Fruit fly (Drosophila melanogaster) whole organism, embryonic: Measurements from ENCODE around the gene NFAT.
A peak's percentile ranks its signal among the peaks of the same experiment; 100 is the strongest.

ENCODE experiments used
- ATbp ChIP-seq: fragments of 200-800 bp; sonication (Bioruptor generic); optimal IDR thresholded peaks from 2 replicates; lab custom pipeline; 2017; ENCODE audit warnings: missing biosample characterization, mild to moderate bottlenecking, missing genetic modification characterization, missing genetic modification reagents
- CG10147 ChIP-seq: fragments of 200-800 bp; sonication (Bioruptor generic); optimal IDR thresholded peaks from 2 replicates; lab custom pipeline; 2019; ENCODE audit warnings: missing biosample characterization, mild to moderate bottlenecking, missing genetic modification characterization, moderate library complexity
- CG10543 ChIP-seq: fragments of 200-800 bp; sonication (Bioruptor generic); optimal IDR thresholded peaks from 3 replicates; lab custom pipeline; 2017; ENCODE audit warnings: missing biosample characterization, mild to moderate bottlenecking, missing genetic modification characterization, moderate library complexity
- CG11085 ChIP-seq: fragments of 200-800 bp; sonication (Bioruptor generic); IDR thresholded peaks from 2 replicates; pipeline ENCODE4 v1.3.6; 2022; ENCODE audit warnings: missing biosample characterization, missing genetic modification characterization
- CG11247 ChIP-seq: fragments of 200-800 bp; sonication (Bioruptor generic); IDR thresholded peaks from 2 replicates; pipeline ENCODE4 v1.3.6; 2022; ENCODE audit warnings: missing biosample characterization, missing genetic modification characterization
- CG11695 ChIP-seq: fragments of 200-800 bp; sonication (Bioruptor generic); IDR thresholded peaks from 3 replicates; pipeline ENCODE4 v1.3.6; 2022; ENCODE audit warnings: missing biosample characterization, missing genetic modification characterization
- CG12659 ChIP-seq: fragments of 200-800 bp; sonication (Bioruptor generic); optimal IDR thresholded peaks from 3 replicates; lab custom pipeline; 2017; ENCODE audit warnings: mild to moderate bottlenecking, missing biosample characterization, missing genetic modification reagents, missing genetic modification characterization
- CG13123 ChIP-seq: fragments of 200-800 bp; sonication (Bioruptor generic); optimal IDR thresholded peaks from 2 replicates; lab custom pipeline; 2016; ENCODE audit warnings: missing biosample characterization, missing genetic modification characterization
- CG13424 ChIP-seq: fragments of 200-800 bp; sonication (Bioruptor generic); optimal IDR thresholded peaks from 2 replicates; lab custom pipeline; 2019; ENCODE audit warnings: missing biosample characterization, mild to moderate bottlenecking, missing genetic modification characterization, moderate library complexity
- CG15073 ChIP-seq: fragments of 200-800 bp; sonication (Bioruptor generic); optimal IDR thresholded peaks from 2 replicates; lab custom pipeline; 2016; ENCODE audit warnings: missing biosample characterization, missing genetic modification characterization
- CG15696 ChIP-seq: fragments of 200-800 bp; sonication (Bioruptor generic); optimal IDR thresholded peaks from 2 replicates; lab custom pipeline; 2019; ENCODE audit warnings: missing biosample characterization, mild to moderate bottlenecking, missing genetic modification characterization, moderate library complexity
- CG16779 ChIP-seq: fragments of 200-800 bp; sonication (Bioruptor generic); IDR thresholded peaks from 2 replicates; pipeline ENCODE4 v1.3.6; 2022; ENCODE audit warnings: missing biosample characterization, missing genetic modification characterization
- CG31441 ChIP-seq: fragments of 200-800 bp; sonication (Bioruptor generic); IDR thresholded peaks from 2 replicates; pipeline ENCODE4 v1.3.6; 2022; ENCODE audit warnings: missing biosample characterization, missing genetic modification characterization
- CG32767 ChIP-seq: fragments of 200-800 bp; sonication (Bioruptor generic); IDR thresholded peaks from 2 replicates; pipeline ENCODE4 v1.3.6; 2022; ENCODE audit warnings: missing biosample characterization, missing genetic modification characterization
- CG34376 ChIP-seq: fragments of 200-800 bp; sonication (Bioruptor generic); optimal IDR thresholded peaks from 2 replicates; lab custom pipeline; 2018; ENCODE audit warnings: missing biosample characterization, mild to moderate bottlenecking, missing genetic modification characterization
- CG6254 ChIP-seq: fragments of 200-800 bp; sonication (Bioruptor generic); optimal IDR thresholded peaks from 3 replicates; lab custom pipeline; 2017; ENCODE audit warnings: mild to moderate bottlenecking, missing biosample characterization, missing genetic modification reagents, missing genetic modification characterization
- CG6765 ChIP-seq: fragments of 200-800 bp; sonication (Bioruptor generic); optimal IDR thresholded peaks from 3 replicates; lab custom pipeline; 2017; ENCODE audit warnings: missing biosample characterization, mild to moderate bottlenecking, missing genetic modification characterization
- CG7928 ChIP-seq: fragments of 200-800 bp; sonication (Bioruptor generic); optimal IDR thresholded peaks from 2 replicates; lab custom pipeline; 2017; ENCODE audit warnings: missing biosample characterization, mild to moderate bottlenecking, missing genetic modification characterization
- CG8944 ChIP-seq: fragments of 200-800 bp; sonication (Bioruptor generic); optimal IDR thresholded peaks from 3 replicates; lab custom pipeline; 2016; ENCODE audit warnings: missing biosample characterization, missing genetic modification characterization
- CG9932 ChIP-seq: fragments of 200-800 bp; sonication (Bioruptor generic); IDR thresholded peaks from 2 replicates; pipeline ENCODE4 v1.3.6; 2022; ENCODE audit warnings: missing biosample characterization, missing genetic modification characterization
- Chrac-16 ChIP-seq: fragments of 200-800 bp; sonication (Bioruptor generic); optimal IDR thresholded peaks from 3 replicates; lab custom pipeline; 2016; ENCODE audit warnings: missing biosample characterization, missing genetic modification characterization
- Doc2 ChIP-seq: fragments of 200-800 bp; sonication (Bioruptor generic); IDR thresholded peaks from 2 replicates; pipeline ENCODE4 v1.3.6; 2022; ENCODE audit warnings: missing biosample characterization, missing genetic modification characterization
- E2f2 ChIP-seq: fragments of 200-800 bp; sonication (Bioruptor generic); IDR thresholded peaks from 2 replicates; pipeline ENCODE4 v1.3.6; 2022; ENCODE audit warnings: missing biosample characterization, missing genetic modification characterization
- ERR ChIP-seq: fragments of 200-800 bp; sonication (Bioruptor generic); optimal IDR thresholded peaks from 2 replicates; lab custom pipeline; 2016; ENCODE audit warnings: missing biosample characterization, missing genetic modification characterization
- Elba2 ChIP-seq: fragments of 200-800 bp; sonication (Bioruptor generic); optimal IDR thresholded peaks from 3 replicates; lab custom pipeline; 2016; ENCODE audit warnings: missing biosample characterization, missing genetic modification characterization
- Ets65A ChIP-seq: fragments of 200-800 bp; sonication (Bioruptor generic); peaks from one replicate; lab custom pipeline; 2016; ENCODE audit warnings: missing biosample characterization, missing genetic modification characterization
- Gug ChIP-seq: fragments of 200-800 bp; sonication (Bioruptor generic); IDR thresholded peaks from 4 replicates; pipeline ENCODE4 v1.3.6; 2022; ENCODE audit warnings: missing biosample characterization, missing genetic modification characterization
- Hsf ChIP-seq: fragments of 200-800 bp; sonication (Bioruptor generic); optimal IDR thresholded peaks from 3 replicates; lab custom pipeline; 2016; ENCODE audit warnings: missing biosample characterization, missing genetic modification characterization
- Jarid2 ChIP-seq: fragments of 200-800 bp; sonication (Bioruptor generic); optimal IDR thresholded peaks from 3 replicates; lab custom pipeline; 2017; ENCODE audit warnings: mild to moderate bottlenecking, missing biosample characterization, missing genetic modification reagents, missing genetic modification characterization
- Lim3 ChIP-seq: fragments of 200-800 bp; sonication (Bioruptor generic); IDR thresholded peaks from 2 replicates; pipeline ENCODE4 v1.3.6; 2022; ENCODE audit warnings: missing biosample characterization, missing genetic modification characterization
- Pdp1 ChIP-seq, 2 experiments: fragments of 200-800 bp; sonication (Bioruptor generic); optimal IDR thresholded peaks; 3 replicates each; lab custom pipeline; 2016; ENCODE audit warnings: missing biosample characterization in 2 of 2, missing genetic modification characterization in 2 of 2, mild to moderate bottlenecking in 1 of 2, moderate library complexity in 1 of 2
- Rx ChIP-seq: fragments of 200-800 bp; sonication (Bioruptor generic); IDR thresholded peaks from 2 replicates; pipeline ENCODE4 v1.3.6; 2022; ENCODE audit warnings: missing biosample characterization, missing genetic modification characterization
- Sox100B ChIP-seq: fragments of 200-800 bp; sonication (Bioruptor generic); optimal IDR thresholded peaks from 3 replicates; lab custom pipeline; 2018; ENCODE audit warnings: missing biosample characterization, mild to moderate bottlenecking, missing genetic modification characterization
- Usf ChIP-seq: fragments of 200-800 bp; sonication (Bioruptor generic); optimal IDR thresholded peaks from 2 replicates; lab custom pipeline; 2017; ENCODE audit warnings: missing genotype, missing biosample characterization, missing genetic modification characterization
- en ChIP-seq: fragments of 200-800 bp; sonication (Bioruptor generic); optimal IDR thresholded peaks from 2 replicates; lab custom pipeline; 2016; ENCODE audit warnings: missing biosample characterization, missing genetic modification characterization
- gce ChIP-seq: fragments of 200-800 bp; sonication (Bioruptor generic); IDR thresholded peaks from 3 replicates; pipeline ENCODE4 v1.3.6; 2022; ENCODE audit warnings: missing biosample characterization, missing genetic modification characterization
- gcm ChIP-seq: fragments of 200-800 bp; sonication (Bioruptor generic); optimal IDR thresholded peaks from 2 replicates; lab custom pipeline; 2019; ENCODE audit warnings: missing biosample characterization, mild to moderate bottlenecking, missing genetic modification characterization, moderate library complexity
- gsb ChIP-seq: fragments of 200-800 bp; sonication (Bioruptor generic); IDR thresholded peaks from 2 replicates; pipeline ENCODE4 v1.3.6; 2022; ENCODE audit warnings: missing biosample characterization, missing genetic modification characterization
- her ChIP-seq: fragments of 200-800 bp; sonication (Bioruptor generic); optimal IDR thresholded peaks from 2 replicates; lab custom pipeline; 2016; ENCODE audit warnings: missing biosample characterization, missing genetic modification characterization
- inv ChIP-seq: fragments of 200-800 bp; sonication (Bioruptor generic); IDR thresholded peaks from 2 replicates; pipeline ENCODE4 v1.3.6; 2022; ENCODE audit warnings: missing biosample characterization, missing genetic modification characterization; ENCODE audit not compliant: partially characterized antibody
- jing ChIP-seq: fragments of 200-800 bp; sonication (Bioruptor generic); optimal IDR thresholded peaks from 2 replicates; lab custom pipeline; 2018; ENCODE audit warnings: missing biosample characterization, mild to moderate bottlenecking, missing genetic modification characterization
- kay ChIP-seq: fragments of 200-800 bp; sonication (Bioruptor generic); optimal IDR thresholded peaks from 2 replicates; lab custom pipeline; 2016; ENCODE audit warnings: missing biosample characterization, missing genetic modification characterization
- luna ChIP-seq: fragments of 200-800 bp; sonication (Bioruptor generic); optimal IDR thresholded peaks from 2 replicates; lab custom pipeline; 2016; ENCODE audit warnings: missing biosample characterization, missing genetic modification characterization
- mam ChIP-seq: fragments of 200-800 bp; sonication (Bioruptor generic); optimal IDR thresholded peaks from 3 replicates; lab custom pipeline; 2016; ENCODE audit warnings: missing biosample characterization, missing genetic modification characterization
- otp ChIP-seq: fragments of 200-800 bp; sonication (Bioruptor generic); IDR thresholded peaks from 3 replicates; pipeline ENCODE4, ENCODE4 v1.3.6; 2022; ENCODE audit warnings: missing biosample characterization, missing genetic modification characterization
- prd ChIP-seq, 3 experiments: fragments of >200 bp in 2 of 3; fragments of 200-800 bp in 1 of 3; sonication (Bioruptor generic) in 1 of 3; optimal IDR thresholded peaks in 2 of 3; IDR thresholded peaks in 1 of 3; 2 replicates in 2 of 3; 3 replicates in 1 of 3; pipeline versions ENCODE4 v1.3.6 to Lab custom; 2017 to 2022; ENCODE audit warnings: missing biosample characterization in 1 of 3, missing genetic modification characterization in 1 of 3
- pzg ChIP-seq: fragments of 200-800 bp; sonication (Bioruptor generic); optimal IDR thresholded peaks from 3 replicates; lab custom pipeline; 2018; ENCODE audit warnings: missing biosample characterization, mild to moderate bottlenecking, missing genetic modification characterization, moderate library complexity
- row ChIP-seq: fragments of 200-800 bp; sonication (Bioruptor generic); IDR thresholded peaks from 3 replicates; pipeline ENCODE4 v1.3.6; 2022; ENCODE audit warnings: missing biosample characterization, missing genetic modification characterization
- so ChIP-seq: fragments of 200-800 bp; sonication (Bioruptor generic); IDR thresholded peaks from 3 replicates; pipeline ENCODE4 v1.3.6; 2022; ENCODE audit warnings: missing biosample characterization, missing genetic modification characterization
- tll ChIP-seq, 2 experiments: fragments of 200-800 bp in 1 of 2; fragments of >200 bp in 1 of 2; sonication (Bioruptor generic) in 1 of 2; optimal IDR thresholded peaks; 2 replicates each; lab custom pipeline; 2017 to 2019; ENCODE audit warnings: missing biosample characterization in 2 of 2, missing genetic modification characterization in 2 of 2, mild to moderate bottlenecking in 1 of 2, moderate library complexity in 1 of 2
- zen2 ChIP-seq: fragments of 200-800 bp; sonication (Bioruptor generic); IDR thresholded peaks from 3 replicates; pipeline ENCODE4 v1.3.6; 2022; ENCODE audit warnings: missing biosample characterization, missing genetic modification characterization; ENCODE audit not compliant: partially characterized antibody
- zfh1 ChIP-seq: fragments of 200-800 bp; sonication (Bioruptor generic); IDR thresholded peaks from 3 replicates; pipeline ENCODE4 v1.3.6; 2022; ENCODE audit warnings: missing biosample characterization, missing genetic modification characterization

NFAT gene

dm6 chrX:13679565-13679964 lies 55.0 kb downstream of the NFAT start (continued):
- TF ChIP-seq so (GFP tag; lab: Robert Waterston, UW) (no peak), CG13424 (tag; lab: Kevin White, UChicago) (peak; percentile 36), CG11247 (GFP tag; lab: Robert Waterston, UW) (no peak), Lim3 (no peak), CG8944 (GFP tag; lab: Kevin White, UChicago) (no peak), Rx (no peak), Chrac-16 (GFP tag; lab: Kevin White, UChicago) (no peak), jing (no peak), prd (optimal IDR thresholded peaks at IDR 0.05; lab: Kevin White, UChicago) (no peak), prd (GFP tag; IDR thresholded peaks at IDR 0.05; lab: Robert Waterston, UW) (peak; percentile 57), Elba2 (GFP tag; lab: Kevin White, UChicago) (no peak), CG31441 (GFP tag; lab: Robert Waterston, UW) (peak; percentile 61), ATbp (GFP tag; lab: Kevin White, UChicago) (peak; percentile 15), CG7928 (GFP tag; lab: Kevin White, UChicago) (no peak), CG9932 (GFP tag; lab: Robert Waterston, UW) (no peak), tll (GFP tag; optimal IDR thresholded peaks at IDR 0.05; lab: Kevin White, UChicago) (no peak), CG12659 (GFP tag; lab: Kevin White, UChicago) (peak; percentile 15), Doc2 (GFP tag; lab: Robert Waterston, UW) (no peak), en (GFP tag; lab: Kevin White, UChicago) (no peak), row (GFP tag; lab: Robert Waterston, UW) (peak; percentile 61), ERR (GFP tag; lab: Kevin White, UChicago) (no peak), CG34376 (GFP tag; lab: Kevin White, UChicago) (no peak), CG10147 (GFP tag; lab: Kevin White, UChicago) (no peak), kay (GFP tag; lab: Kevin White, UChicago) (no peak), CG11085 (GFP tag; lab: Robert Waterston, UW) (no peak), CG32767 (GFP tag; lab: Robert Waterston, UW) (0 out of 2 replicates have a peak, but pooled peaks have one; percentile 10), zfh1 (GFP tag; lab: Robert Waterston, UW) (no peak), CG6765 (GFP tag; lab: Kevin White, UChicago) (no peak), Hsf (GFP tag; lab: Kevin White, UChicago) (no peak), gcm (GFP tag; lab: Kevin White, UChicago) (peak; percentile 26), Gug (GFP tag; lab: Robert Waterston, UW) (no peak), CG6254 (GFP tag; lab: Kevin White, UChicago) (no peak), Jarid2 (GFP tag; lab: Kevin White, UChicago) (no peak), inv (no peak), E2f2 (GFP tag; lab: Robert Waterston, UW) (no peak), Sox100B (peak; percentile 40), pzg (GFP tag; lab: Kevin White, UChicago) (no peak), gce (GFP tag; lab: Robert Waterston, UW) (no peak), zen2 (no peak), CG10543 (no peak), CG11695 (GFP tag; lab: Robert Waterston, UW) (peak; percentile 39; the same call in 1 of the 3 replicates), CG15073 (no peak), gsb (GFP tag; lab: Robert Waterston, UW) (no peak), mam (GFP tag; lab: Kevin White, UChicago) (no peak), Pdp1 (GFP tag; optimal IDR thresholded peaks at IDR 0.05; lab: Kevin White, UChicago) (no peak), Ets65A (GFP tag; lab: Kevin White, UChicago) (no peak), Usf (GFP tag; lab: Kevin White, UChicago) (no peak), CG15696 (tag; lab: Kevin White, UChicago) (peak; percentile 52), otp (GFP tag; lab: Robert Waterston, UW) (no peak), CG13123 (GFP tag; lab: Kevin White, UChicago) (no peak), luna (GFP tag; lab: Kevin White, UChicago) (no peak), her (no peak), CG16779 (GFP tag; lab: Robert Waterston, UW) (no peak)
